Fruit fly (Drosophila melanogaster) whole organism, adult: ENCODE data around the gene mRpL37.

Experiments
- CG11617 ChIP-seq: fragments of 200-800 bp; sonication (Bioruptor generic); optimal IDR thresholded peaks from 2 replicates; lab custom pipeline; 2017; ENCODE audit warnings: mild to moderate bottlenecking, missing biosample characterization, missing genetic modification reagents, missing genetic modification characterization
- CG1620 ChIP-seq: fragments of 200-800 bp; sonication (Bioruptor generic); optimal IDR thresholded peaks from 2 replicates; lab custom pipeline; 2016; ENCODE audit warnings: missing biosample characterization, missing genetic modification characterization
- Clk ChIP-seq: fragments of 200-800 bp; sonication (Bioruptor generic); optimal IDR thresholded peaks from 2 replicates; lab custom pipeline; 2017; ENCODE audit warnings: missing biosample characterization, missing genetic modification characterization
- Mnt ChIP-seq: fragments of 200-800 bp; sonication (Bioruptor generic); optimal IDR thresholded peaks from 2 replicates; lab custom pipeline; 2016; ENCODE audit warnings: missing biosample characterization, mild to moderate bottlenecking, missing genetic modification characterization
- cnc ChIP-seq, 2 experiments: fragments of >200 bp; optimal IDR thresholded peaks; 2 replicates each; lab custom pipeline; 2017
- kay ChIP-seq: fragments of 200-800 bp; sonication (Bioruptor generic); peaks from one replicate; lab custom pipeline; 2016; ENCODE audit warnings: missing biosample characterization, missing genetic modification characterization, borderline replicate concordance
- ovo ChIP-seq: fragments of 200-800 bp; sonication (Bioruptor generic); optimal IDR thresholded peaks from 2 replicates; lab custom pipeline; 2016; ENCODE audit warnings: missing biosample characterization, missing genetic modification characterization
- tj ChIP-seq: fragments of 200-800 bp; sonication (Bioruptor generic); optimal IDR thresholded peaks from 3 replicates; lab custom pipeline; 2017; ENCODE audit warnings: missing biosample characterization, mild to moderate bottlenecking, missing genetic modification characterization, moderate library complexity
- toe ChIP-seq: fragments of 200-800 bp; sonication (Bioruptor generic); optimal IDR thresholded peaks from 2 replicates; lab custom pipeline; 2016; ENCODE audit warnings: missing biosample characterization, missing genetic modification characterization

dm6 chr3R:10780161-10780560 is 3.7 kb downstream of the mRpL37 start:
- no peak for TF ChIP-seq CG11617
- no peak for TF ChIP-seq cnc (optimal IDR thresholded peaks at IDR 0.05; lab: Kevin White, UChicago)
- TF ChIP-seq ovo (GFP tag; lab: Kevin White, UChicago) = no peak
- no peak for TF ChIP-seq Mnt
- TF ChIP-seq toe = no peak
- TF ChIP-seq Clk (GFP tag; lab: Kevin White, UChicago) = no peak
- no peak for TF ChIP-seq kay (GFP tag; lab: Kevin White, UChicago)
- no peak for TF ChIP-seq tj (GFP tag; lab: Kevin White, UChicago)
- TF ChIP-seq CG1620 (GFP tag; lab: Kevin White, UChicago) = no peak
